Fruit fly (Drosophila melanogaster) whole organism, embryonic: ENCODE results near the gene Cpr76Bc.

Source experiments
- Abd-B ChIP-seq: fragments of 200-800 bp; sonication (Bioruptor generic); optimal IDR thresholded peaks from 2 replicates; lab custom pipeline; 2018; ENCODE audit warnings: missing biosample characterization, mild to moderate bottlenecking, missing genetic modification characterization, moderate library complexity
- NFAT ChIP-seq: fragments of 200-800 bp; sonication (Bioruptor generic); IDR thresholded peaks from 2 replicates; pipeline ENCODE4 v1.3.6; 2022; ENCODE audit warnings: missing biosample characterization, missing genetic modification characterization
- ac ChIP-seq: fragments of 200-800 bp; sonication (Bioruptor generic); optimal IDR thresholded peaks from 3 replicates; lab custom pipeline; 2017; ENCODE audit warnings: missing biosample characterization, mild to moderate bottlenecking, missing genetic modification characterization
- chm ChIP-seq: fragments of 200-800 bp; sonication (Bioruptor generic); IDR thresholded peaks from 2 replicates; pipeline ENCODE4 v1.3.6; 2022; ENCODE audit warnings: missing biosample characterization, missing genetic modification characterization
- nau ChIP-seq: fragments of 200-800 bp; sonication (Bioruptor generic); optimal IDR thresholded peaks from 3 replicates; lab custom pipeline; 2017; ENCODE audit warnings: missing biosample characterization, mild to moderate bottlenecking, missing genetic modification characterization, missing genetic modification reagents

DNA sequence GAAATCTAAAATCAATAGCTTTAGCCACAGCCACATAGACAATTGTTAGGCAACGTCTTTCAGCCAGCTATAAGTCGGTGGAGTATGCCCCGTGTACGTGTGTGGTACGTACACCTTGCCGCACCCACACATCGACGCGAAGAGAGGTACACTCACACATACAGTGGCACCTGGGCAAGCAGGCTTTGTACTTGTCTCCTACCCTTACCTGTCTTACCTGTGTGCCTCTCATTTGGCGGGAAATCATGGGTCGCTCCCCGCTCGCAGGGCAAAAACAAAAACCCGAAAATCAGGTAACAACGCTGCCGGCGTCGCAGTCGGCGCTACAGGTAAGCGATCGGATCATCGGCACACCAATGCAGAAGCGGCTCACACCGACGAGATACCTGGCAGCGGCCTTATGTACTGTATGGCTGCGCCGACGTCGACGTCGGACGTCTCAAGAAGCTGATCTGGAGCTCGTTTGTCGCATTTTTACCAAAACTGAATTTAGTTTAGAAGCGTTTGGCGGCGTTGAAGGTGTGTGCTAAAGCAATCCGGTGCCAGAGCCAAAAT, 41.5 kb downstream of the Cpr76Bc start:
- TF ChIP-seq NFAT (GFP tag; lab: Robert Waterston, UW) (no peak), chm (GFP tag; lab: Robert Waterston, UW) (no peak; the same call in 1 of the 2 replicates), ac (GFP tag; lab: Kevin White, UChicago) (no peak), nau (no peak), Abd-B (GFP tag; lab: Kevin White, UChicago) (no peak)
